Fruit fly (Drosophila melanogaster) whole organism, adult: ENCODE results near the gene Nepl16.

Source experiments
- CG11617 ChIP-seq: fragments of 200-800 bp; sonication (Bioruptor generic); optimal IDR thresholded peaks from 2 replicates; lab custom pipeline; 2017; ENCODE audit warnings: mild to moderate bottlenecking, missing biosample characterization, missing genetic modification reagents, missing genetic modification characterization
- CG12768 ChIP-seq: fragments of 200-800 bp; sonication (Bioruptor generic); optimal IDR thresholded peaks from 2 replicates; lab custom pipeline; 2017; ENCODE audit warnings: missing biosample characterization, missing genetic modification characterization, mild to moderate bottlenecking, moderate library complexity, missing genetic modification reagents
- CG14711 ChIP-seq: fragments of 200-800 bp; sonication (Bioruptor generic); optimal IDR thresholded peaks from 2 replicates; lab custom pipeline; 2018; ENCODE audit warnings: missing biosample characterization, mild to moderate bottlenecking, missing genetic modification characterization, moderate library complexity
- CG1620 ChIP-seq: fragments of 200-800 bp; sonication (Bioruptor generic); optimal IDR thresholded peaks from 2 replicates; lab custom pipeline; 2016; ENCODE audit warnings: missing biosample characterization, missing genetic modification characterization
- CG33017 ChIP-seq: fragments of 200-800 bp; sonication (Bioruptor generic); optimal IDR thresholded peaks from 2 replicates; lab custom pipeline; 2018; ENCODE audit warnings: missing biosample characterization, mild to moderate bottlenecking, missing genetic modification characterization, moderate library complexity
- CG5204 ChIP-seq: fragments of 200-800 bp; sonication (Bioruptor generic); optimal IDR thresholded peaks from 2 replicates; lab custom pipeline; 2016; ENCODE audit warnings: missing biosample characterization, missing genetic modification characterization
- CG7045 ChIP-seq: fragments of 200-800 bp; sonication (Bioruptor generic); optimal IDR thresholded peaks from 2 replicates; lab custom pipeline; 2017; ENCODE audit warnings: missing biosample characterization, mild to moderate bottlenecking, missing genetic modification characterization
- CG7101 ChIP-seq: fragments of 200-800 bp; sonication (Bioruptor generic); optimal IDR thresholded peaks from 2 replicates; lab custom pipeline; 2018; ENCODE audit warnings: missing biosample characterization, mild to moderate bottlenecking, missing genetic modification characterization, moderate library complexity
- Clk ChIP-seq: fragments of 200-800 bp; sonication (Bioruptor generic); optimal IDR thresholded peaks from 2 replicates; lab custom pipeline; 2017; ENCODE audit warnings: missing biosample characterization, missing genetic modification characterization
- Crg-1 ChIP-seq: fragments of 200-800 bp; sonication (Bioruptor generic); optimal IDR thresholded peaks from 2 replicates; lab custom pipeline; 2016; ENCODE audit warnings: missing biosample characterization, missing genetic modification characterization
- Hr96 ChIP-seq: fragments of 200-800 bp; sonication (Bioruptor generic); optimal IDR thresholded peaks from 2 replicates; lab custom pipeline; 2016; ENCODE audit warnings: missing biosample characterization, missing genetic modification characterization
- Mnt ChIP-seq: fragments of 200-800 bp; sonication (Bioruptor generic); optimal IDR thresholded peaks from 2 replicates; lab custom pipeline; 2016; ENCODE audit warnings: missing biosample characterization, mild to moderate bottlenecking, missing genetic modification characterization
- bab1 ChIP-seq: fragments of 200-800 bp; sonication (Bioruptor generic); optimal IDR thresholded peaks from 3 replicates; lab custom pipeline; 2019; ENCODE audit warnings: missing biosample characterization, mild to moderate bottlenecking, missing genetic modification characterization, moderate library complexity
- cic ChIP-seq: fragments of 200-800 bp; sonication (Bioruptor generic); optimal IDR thresholded peaks from 2 replicates; lab custom pipeline; 2017; ENCODE audit warnings: missing biosample characterization, mild to moderate bottlenecking, missing genetic modification characterization, moderate library complexity
- cnc ChIP-seq, 2 experiments: fragments of >200 bp; optimal IDR thresholded peaks; 2 replicates each; lab custom pipeline; 2017
- kay ChIP-seq: fragments of 200-800 bp; sonication (Bioruptor generic); peaks from one replicate; lab custom pipeline; 2016; ENCODE audit warnings: missing biosample characterization, missing genetic modification characterization, borderline replicate concordance
- ovo ChIP-seq: fragments of 200-800 bp; sonication (Bioruptor generic); optimal IDR thresholded peaks from 2 replicates; lab custom pipeline; 2016; ENCODE audit warnings: missing biosample characterization, missing genetic modification characterization
- pad ChIP-seq: fragments of 200-800 bp; sonication (Bioruptor generic); optimal IDR thresholded peaks from 3 replicates; lab custom pipeline; 2017; ENCODE audit warnings: missing biosample characterization, missing genetic modification characterization, mild to moderate bottlenecking, moderate library complexity, missing genetic modification reagents
- tj ChIP-seq: fragments of 200-800 bp; sonication (Bioruptor generic); optimal IDR thresholded peaks from 3 replicates; lab custom pipeline; 2017; ENCODE audit warnings: missing biosample characterization, mild to moderate bottlenecking, missing genetic modification characterization, moderate library complexity
- toe ChIP-seq: fragments of 200-800 bp; sonication (Bioruptor generic); optimal IDR thresholded peaks from 2 replicates; lab custom pipeline; 2016; ENCODE audit warnings: missing biosample characterization, missing genetic modification characterization

The Nepl16 gene

dm6 chr3R:25123262-25123661 is 10.9 kb upstream of the Nepl16 start, which contains the start of gene vig2:
Gene vig2, plus strand, starts transcription at chr3R:25123373.
- TF ChIP-seq CG33017 (peak; percentile 4), tj (GFP tag; lab: Kevin White, UChicago) (peak; percentile 7), CG5204 (GFP tag; lab: Kevin White, UChicago) (peak; percentile 33), CG11617 (GFP tag; lab: Kevin White, UChicago) (peak; percentile 61), Hr96 (GFP tag; lab: Kevin White, UChicago) (peak; percentile 48), bab1 (GFP tag; lab: Kevin White, UChicago) (peak; percentile 14), CG1620 (GFP tag; lab: Kevin White, UChicago) (peak; percentile 62), CG7045 (peak; percentile 61), CG12768 (GFP tag; lab: Kevin White, UChicago) (peak; percentile 31), CG7101 (tag; lab: Kevin White, UChicago) (peak; percentile 47), pad (GFP tag; lab: Kevin White, UChicago) (peak; percentile 32), ovo (GFP tag; lab: Kevin White, UChicago) (peak; percentile 37), Crg-1 (GFP tag; lab: Kevin White, UChicago) (peak; percentile 36), Mnt (GFP tag; lab: Kevin White, UChicago) (peak; percentile 32)

dm6 chr3R:25122736-25123211 is 10.5 kb upstream of the Nepl16 start, which contains the start of the genes CG31510 and TTLL5:
Gene CG31510, minus strand, starts transcription at chr3R:25122920.
Gene TTLL5, minus strand, starts transcription at chr3R:25122920.
- TF ChIP-seq Hr96 (GFP tag; lab: Kevin White, UChicago), result no peak
- TF ChIP-seq bab1 (GFP tag; lab: Kevin White, UChicago), result peak; percentile 37

dm6 chr3R:25108932-25109331 is 3.4 kb downstream of the Nepl16 start, which contains the start of gene CG34027:
Gene CG34027, minus strand, starts transcription at chr3R:25109032.
- TF ChIP-seq cnc (optimal IDR thresholded peaks at IDR 0.05; lab: Kevin White, UChicago) (no peak), kay (GFP tag; lab: Kevin White, UChicago) (no peak), toe (no peak)

dm6 chr3R:25102253-25102652 is 10.1 kb downstream of the Nepl16 start, which contains the start of gene CG45095:
Gene CG45095, plus strand, starts transcription at chr3R:25102553.
- TF ChIP-seq Hr96 (GFP tag; lab: Kevin White, UChicago) (no peak), cnc (optimal IDR thresholded peaks at IDR 0.05; lab: Kevin White, UChicago) (no peak), CG12768 (GFP tag; lab: Kevin White, UChicago) (no peak), ovo (GFP tag; lab: Kevin White, UChicago) (no peak), CG7101 (tag; lab: Kevin White, UChicago) (no peak), bab1 (GFP tag; lab: Kevin White, UChicago) (no peak), pad (GFP tag; lab: Kevin White, UChicago) (no peak), CG14711 (tag; lab: Kevin White, UChicago) (no peak), Clk (GFP tag; lab: Kevin White, UChicago) (no peak), toe (no peak), kay (GFP tag; lab: Kevin White, UChicago) (no peak), cic (GFP tag; lab: Kevin White, UChicago) (no peak), CG1620 (GFP tag; lab: Kevin White, UChicago) (no peak), Mnt (GFP tag; lab: Kevin White, UChicago) (no peak)

dm6 chr3R:25097486-25097885 is 14.8 kb downstream of the Nepl16 start, which contains the start of the genes CG33095 and CG33096:
Gene CG33095, plus strand, starts transcription at chr3R:25097672.
Gene CG33096, plus strand, starts transcription at chr3R:25097672.
- TF ChIP-seq CG1620 (GFP tag; lab: Kevin White, UChicago) (peak; percentile 21), Hr96 (GFP tag; lab: Kevin White, UChicago) (no peak)

dm6 chr3R:25094639-25095038 is 17.7 kb downstream of the Nepl16 start, which contains the start of gene fd96Cb:
Gene fd96Cb, plus strand, starts transcription at chr3R:25095012.
- TF ChIP-seq CG1620 (GFP tag; lab: Kevin White, UChicago) (no peak), cic (GFP tag; lab: Kevin White, UChicago) (no peak), CG33017 (no peak), CG5204 (GFP tag; lab: Kevin White, UChicago) (no peak), bab1 (GFP tag; lab: Kevin White, UChicago) (no peak), Hr96 (GFP tag; lab: Kevin White, UChicago) (no peak), kay (GFP tag; lab: Kevin White, UChicago) (no peak), ovo (GFP tag; lab: Kevin White, UChicago) (no peak), CG11617 (GFP tag; lab: Kevin White, UChicago) (no peak), CG14711 (tag; lab: Kevin White, UChicago) (no peak), cnc (optimal IDR thresholded peaks at IDR 0.05; lab: Kevin White, UChicago) (no peak), toe (no peak), CG7101 (tag; lab: Kevin White, UChicago) (no peak), tj (GFP tag; lab: Kevin White, UChicago) (no peak), Crg-1 (GFP tag; lab: Kevin White, UChicago) (no peak), Clk (GFP tag; lab: Kevin White, UChicago) (no peak), CG7045 (no peak), pad (GFP tag; lab: Kevin White, UChicago) (no peak), Mnt (GFP tag; lab: Kevin White, UChicago) (no peak), CG12768 (GFP tag; lab: Kevin White, UChicago) (no peak)
